Worm (Caenorhabditis elegans): ENCODE results near the gene C29E4.9.

- no peak for TF ChIP-seq lin-14 (GFP tag; optimal IDR thresholded peaks at IDR 0.05)
- no peak for TF ChIP-seq pag-3 (tag; optimal IDR thresholded peaks at IDR 0.05; ENCODE audit: borderline replicate concordance, insufficient read depth)
- no peak for TF ChIP-seq aly-2 (tag; optimal IDR thresholded peaks at IDR 0.05)
- no peak for TF ChIP-seq ztf-11 (tag; optimal IDR thresholded peaks at IDR 0.05)
- TF ChIP-seq nhr-237 (tag; optimal IDR thresholded peaks at IDR 0.05), result no peak
Measured at ce11 chrIII:7909263-7909662, 47.6 kb downstream of the C29E4.9 start, which contains the start of gene ZK688.1.
